Worm (Caenorhabditis elegans) whole organism, L1 larva: ENCODE data around the gene sre-37.

Experiments
- ceh-82 ChIP-seq, 3 experiments: fragments of 150-350 bp in 1 of 3; sonication (generic microtip) in 2 of 3; optimal IDR thresholded peaks; 2 replicates each; lab custom pipeline; 2014 to 2017; ENCODE audit warnings: missing biosample characterization in 3 of 3, missing genetic modification characterization in 3 of 3
- lin-13 ChIP-seq: fragments of 150-350 bp; optimal IDR thresholded peaks from 2 replicates; lab custom pipeline; 2014; ENCODE audit warnings: missing biosample characterization, missing genetic modification reagents, missing genetic modification characterization
- nhr-28 ChIP-seq: fragments of 150-350 bp; optimal IDR thresholded peaks from 2 replicates; lab custom pipeline; 2014; ENCODE audit warnings: missing biosample characterization, missing genetic modification characterization
- nhr-77 ChIP-seq: fragments of 150-350 bp; optimal IDR thresholded peaks from 2 replicates; lab custom pipeline; 2014; ENCODE audit warnings: missing biosample characterization, missing genetic modification characterization

DNA sequence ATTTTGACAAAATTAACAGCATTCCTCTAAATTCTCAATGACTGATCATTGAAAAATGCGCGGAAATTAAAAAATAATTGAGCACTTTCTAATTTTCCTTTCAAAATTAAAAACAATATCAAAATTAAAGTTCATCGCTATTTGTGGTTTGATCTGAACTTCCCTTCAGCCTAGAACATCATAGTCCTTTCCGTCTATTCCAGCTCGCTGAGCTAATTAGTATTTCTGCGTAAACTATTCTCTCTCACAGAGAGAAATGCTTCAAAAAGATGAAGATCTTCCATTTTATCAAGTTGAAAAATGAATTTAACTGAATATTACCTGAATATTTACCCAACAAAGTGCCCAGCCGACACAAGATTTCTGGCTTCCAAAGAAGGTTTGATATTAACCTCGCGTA is 41.4 kb downstream of the sre-37 start, which contains the start of gene srh-68:
- TF ChIP-seq ceh-82 (tag; optimal IDR thresholded peaks at IDR 0.05; lab: Kevin White, UChicago), result no peak
- no peak for TF ChIP-seq nhr-77 (tag; lab: Kevin White, UChicago)
- TF ChIP-seq lin-13, result no peak
- no peak for TF ChIP-seq nhr-28 (tag; lab: Kevin White, UChicago)
